Worm (Caenorhabditis elegans) whole organism, L4/young adult: ENCODE results near the gene flp-4.

Source experiments
- W03F9.2 ChIP-seq: fragments of 150-350 bp; optimal IDR thresholded peaks from 2 replicates; lab custom pipeline; 2014; ENCODE audit warnings: missing biosample characterization, missing genetic modification characterization
- dao-5 ChIP-seq: sonication (generic microtip); optimal IDR thresholded peaks from 2 replicates; lab custom pipeline; 2016; ENCODE audit warnings: missing genotype, missing genetic modification characterization, moderate library complexity, missing compliant biosample characterization
- him-1 ChIP-seq: sonication (generic microtip); optimal IDR thresholded peaks from 2 replicates; lab custom pipeline; 2016; ENCODE audit warnings: missing genotype, missing genetic modification reagents, missing genetic modification characterization, missing compliant biosample characterization

Gene flp-4

DNA sequence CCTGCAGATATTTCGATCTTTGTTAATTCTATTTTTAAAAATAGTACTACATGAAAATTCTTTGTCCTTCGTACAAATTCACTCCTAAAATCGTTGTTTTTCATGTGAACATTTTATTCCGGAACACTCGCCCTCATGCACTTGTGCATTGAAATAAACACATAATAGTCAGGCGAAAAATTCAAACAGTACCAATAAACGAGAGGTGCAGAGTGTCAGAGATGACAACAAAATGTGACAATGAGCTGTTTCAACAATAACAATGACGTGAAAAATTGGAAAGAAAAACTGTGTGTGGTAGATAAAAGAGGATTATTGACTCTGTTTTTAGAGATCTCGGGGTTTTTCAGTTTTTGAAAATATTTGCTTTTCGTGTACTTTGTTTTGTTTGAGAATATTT lies 20.5 kb upstream of the flp-4 start, which contains the start of gene F52H3.6:
Gene F52H3.6, minus strand, starts transcription at position 228 of the 400 bp plus-strand sequence.
- TF ChIP-seq W03F9.2 = no peak
- no peak for TF ChIP-seq dao-5 (tag; lab: Kevin White, UChicago)
- no peak for TF ChIP-seq him-1 (tag; lab: Kevin White, UChicago)

DNA sequence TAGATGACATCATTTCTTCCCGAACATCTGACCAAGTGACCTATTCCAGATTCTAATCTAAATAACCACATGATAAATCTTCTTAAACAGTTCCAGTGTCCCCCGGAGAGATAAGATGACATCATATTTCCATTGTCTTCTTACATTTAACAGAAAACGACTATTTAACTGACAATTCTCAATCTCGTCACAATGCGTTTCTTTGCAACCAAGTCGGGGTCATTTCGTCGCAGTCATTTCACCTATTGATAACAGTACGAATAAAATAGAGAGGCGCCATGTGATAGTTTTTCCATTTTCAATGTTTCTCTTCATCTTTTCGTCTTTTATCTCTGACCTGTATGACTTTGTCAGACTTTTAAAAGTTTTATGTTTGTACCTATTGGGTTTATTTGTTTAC lies 19.6 kb upstream of the flp-4 start:
- TF ChIP-seq him-1 (tag; lab: Kevin White, UChicago) (no peak), W03F9.2 (no peak), dao-5 (tag; lab: Kevin White, UChicago) (no peak)

ce11 chrII:10029890-10030289 lies 18.8 kb upstream of the flp-4 start, which contains the start of gene ttc-36:
Gene ttc-36, plus strand, starts transcription at chrII:10030190.
- TF ChIP-seq W03F9.2 = no peak
- TF ChIP-seq dao-5 (tag; lab: Kevin White, UChicago) = no peak
- no peak for TF ChIP-seq him-1 (tag; lab: Kevin White, UChicago)

DNA sequence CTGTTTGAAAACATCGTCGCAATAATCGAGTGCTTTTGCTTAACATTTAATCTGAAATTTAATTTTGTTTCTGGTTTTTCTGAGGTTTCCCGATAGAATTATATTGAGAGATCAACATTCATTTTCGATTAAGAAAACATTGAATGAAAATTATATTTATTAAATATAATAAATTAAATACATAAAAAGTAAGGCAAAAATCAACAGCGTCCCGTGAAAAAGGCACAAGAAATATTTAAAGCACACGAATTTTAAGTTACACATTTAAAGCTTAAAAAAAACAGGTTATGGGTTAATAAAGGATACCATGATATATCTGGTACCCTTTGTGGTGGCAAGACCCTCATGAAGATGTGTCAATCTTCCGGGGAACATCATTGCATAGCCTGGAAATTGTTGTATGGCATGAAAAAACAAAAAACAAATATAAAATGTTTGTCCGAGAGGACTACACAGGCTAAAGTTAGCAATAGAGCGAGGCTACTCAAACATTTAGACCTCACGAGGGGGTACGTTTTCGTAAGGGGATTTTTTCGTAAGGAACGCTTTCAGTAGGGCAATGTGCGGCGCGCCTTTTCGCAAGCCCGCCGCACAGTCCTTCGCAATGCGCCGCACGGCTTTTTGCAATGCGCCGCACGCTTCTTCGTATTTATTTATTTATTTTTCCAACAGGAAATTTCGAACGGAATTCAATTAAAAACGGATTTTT lies 15.4 kb upstream of the flp-4 start, which contains the start of gene mtcu-2:
Gene mtcu-2, minus strand, starts transcription at position 51 of the 709 bp plus-strand sequence.
- peak; percentile 40 for TF ChIP-seq W03F9.2

ce11 chrII:10035425-10035824 lies 13.2 kb upstream of the flp-4 start:
- TF ChIP-seq him-1 (tag; lab: Kevin White, UChicago) (no peak), dao-5 (tag; lab: Kevin White, UChicago) (no peak), W03F9.2 (no peak)

ce11 chrII:10039799-10040198 lies 8.9 kb upstream of the flp-4 start, which contains the start of gene let-268:
Gene let-268, minus strand, starts transcription at chrII:10039980.
- TF ChIP-seq him-1 (tag; lab: Kevin White, UChicago) (no peak), W03F9.2 (no peak), dao-5 (tag; lab: Kevin White, UChicago) (no peak)

DNA sequence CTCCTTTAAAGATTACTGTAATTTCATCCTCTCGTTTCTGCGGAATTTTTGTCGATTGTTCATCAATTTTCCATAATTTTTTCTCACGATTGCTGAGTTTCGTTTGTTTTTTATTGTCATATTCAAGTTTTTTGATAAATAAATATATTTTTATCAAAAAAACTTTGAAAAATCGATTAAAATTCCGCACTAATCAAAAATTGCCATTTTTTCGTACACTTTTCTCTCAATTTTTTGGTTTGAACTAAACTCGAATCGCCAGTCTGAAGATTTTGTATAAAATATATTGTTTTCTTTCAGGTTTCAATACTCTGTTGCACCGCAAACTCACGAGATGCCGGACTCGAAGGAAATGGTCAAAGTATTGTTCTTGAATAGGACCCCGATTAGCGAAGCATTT lies 7.8 kb upstream of the flp-4 start, which contains the start of gene ogr-2:
Gene ogr-2, plus strand, starts transcription at position 301 of the 400 bp plus-strand sequence.
- TF ChIP-seq him-1 (tag; lab: Kevin White, UChicago) (no peak), W03F9.2 (no peak), dao-5 (tag; lab: Kevin White, UChicago) (no peak)

DNA sequence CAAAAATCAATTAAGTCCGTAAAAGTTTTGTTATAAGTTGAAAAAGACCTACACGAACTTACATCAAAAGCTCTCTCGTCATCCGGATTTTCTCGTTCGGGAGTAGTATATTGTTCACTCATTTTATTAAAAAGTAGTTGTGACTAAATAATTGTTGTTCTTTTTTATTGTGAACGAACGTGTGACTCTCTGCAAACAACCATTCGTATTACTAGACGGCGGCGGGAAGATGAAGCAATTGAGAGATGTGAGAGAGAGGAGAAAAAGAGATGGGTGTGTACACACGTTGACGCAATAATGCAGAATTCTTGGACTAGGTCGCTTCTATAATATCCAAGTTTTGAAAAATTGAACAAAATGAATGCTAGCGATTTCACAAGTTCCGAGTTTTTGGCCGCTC lies 3.7 kb upstream of the flp-4 start, which contains the start of the genes F52H3.11 and bath-38:
Gene F52H3.11, minus strand, starts transcription at position 203 of the 400 bp plus-strand sequence.
Gene bath-38, minus strand, starts transcription at position 310 of the 400 bp plus-strand sequence.
- TF ChIP-seq him-1 (tag; lab: Kevin White, UChicago) (no peak), dao-5 (tag; lab: Kevin White, UChicago) (no peak), W03F9.2 (no peak)

- no peak for TF ChIP-seq him-1 (tag; lab: Kevin White, UChicago)
- TF ChIP-seq W03F9.2 = no peak
- no peak for TF ChIP-seq dao-5 (tag; lab: Kevin White, UChicago)
Measured at ce11 chrII:10045670-10046069, 3.0 kb upstream of the flp-4 start.

ce11 chrII:10051485-10051884 lies 2.8 kb downstream of the flp-4 start:
- TF ChIP-seq him-1 (tag; lab: Kevin White, UChicago) (no peak), W03F9.2 (no peak), dao-5 (tag; lab: Kevin White, UChicago) (no peak)

DNA sequence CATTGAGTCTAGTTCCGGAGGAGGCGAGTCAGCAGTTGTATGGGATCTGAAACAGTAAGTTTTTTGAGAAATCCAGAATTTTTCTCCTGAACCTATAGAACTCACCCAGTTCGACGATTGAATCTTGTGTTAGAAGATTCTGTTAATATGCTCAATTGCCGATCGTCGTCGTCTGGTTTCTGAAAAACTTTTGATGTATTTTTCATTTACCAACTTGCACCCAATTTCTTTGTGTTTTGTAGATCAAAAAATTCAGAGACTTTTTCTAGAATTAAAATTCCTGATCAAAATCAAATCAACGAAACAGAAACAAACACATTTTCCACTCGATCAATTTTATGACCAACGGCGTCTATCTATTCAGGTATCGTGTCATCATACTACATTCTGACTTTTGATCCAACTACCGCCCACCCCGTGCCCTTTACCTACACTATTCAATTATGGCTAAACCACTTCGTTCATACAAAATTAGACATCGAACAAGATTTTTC lies 7.9 kb downstream of the flp-4 start, which contains the start of gene C18D1.2:
Gene C18D1.2, plus strand, starts transcription at position 444 of the 494 bp plus-strand sequence.
- TF ChIP-seq him-1 (tag; lab: Kevin White, UChicago) (no peak), dao-5 (tag; lab: Kevin White, UChicago) (no peak), W03F9.2 (no peak)

ce11 chrII:10060508-10060907 lies 11.8 kb downstream of the flp-4 start, which contains the start of gene stg-1:
Gene stg-1, minus strand, starts transcription at chrII:10060660.
- TF ChIP-seq W03F9.2 (no peak), him-1 (tag; lab: Kevin White, UChicago) (no peak), dao-5 (tag; lab: Kevin White, UChicago) (no peak)

ce11 chrII:10065472-10065871 lies 16.8 kb downstream of the flp-4 start:
- TF ChIP-seq W03F9.2 = no peak
- no peak for TF ChIP-seq him-1 (tag; lab: Kevin White, UChicago)
- TF ChIP-seq dao-5 (tag; lab: Kevin White, UChicago) = no peak

- TF ChIP-seq W03F9.2 (no peak), dao-5 (tag; lab: Kevin White, UChicago) (no peak), him-1 (tag; lab: Kevin White, UChicago) (no peak)
Measured at ce11 chrII:10067817-10068216, 19.1 kb downstream of the flp-4 start, which contains the start of gene die-1. Gene die-1, minus strand, starts transcription at chrII:10067917.
